Worm (Caenorhabditis elegans) whole organism, young adult: ENCODE results near the gene F45D11.11.
"Not testable (repeated sequence)": the region's sequence is repeated elsewhere in the genome, so short reads cannot be mapped to it uniquely, and the experiment has no call there.

Source experiments
- C17E4.6 ChIP-seq: fragments of 200-800 bp; sonication (Bioruptor generic); IDR thresholded peaks from 2 replicates; pipeline ENCODE4 v1.3.6; 2022; ENCODE audit warnings: missing genetic modification reagents, missing genetic modification characterization, missing compliant biosample characterization
- F37B4.10 ChIP-seq: fragments of 200-800 bp; sonication (Bioruptor generic); IDR thresholded peaks from 2 replicates; pipeline ENCODE4 v1.3.6; 2022; ENCODE audit warnings: missing genetic modification characterization, missing compliant biosample characterization
- F52B5.7 ChIP-seq: sonication (generic microtip); optimal IDR thresholded peaks from 2 replicates; lab custom pipeline; 2016; ENCODE audit warnings: mild to moderate bottlenecking, missing genetic modification characterization, missing compliant biosample characterization
- K11D2.4 ChIP-seq: fragments of 200-800 bp; sonication (Bioruptor generic); IDR thresholded peaks from 2 replicates; pipeline ENCODE4 v1.3.6; 2022; ENCODE audit warnings: missing genetic modification reagents, missing genetic modification characterization, missing compliant biosample characterization
- K12H6.12 ChIP-seq: fragments of 200-800 bp; sonication (Bioruptor generic); optimal IDR thresholded peaks from 2 replicates; lab custom pipeline; 2018; ENCODE audit warnings: mild to moderate bottlenecking, missing genetic modification characterization, missing compliant biosample characterization
- Y53G8AR.9 ChIP-seq: fragments of 200-800 bp; sonication (Bioruptor generic); conservative IDR thresholded peaks from 2 replicates; pipeline ENCODE4 v1.3.6; 2022; ENCODE audit warnings: missing genetic modification reagents, missing genetic modification characterization, missing compliant biosample characterization
- Y67H2A.10 ChIP-seq: fragments of 200-800 bp; sonication (Bioruptor generic); conservative IDR thresholded peaks from 2 replicates; pipeline ENCODE4 v1.3.6; 2022; ENCODE audit warnings: missing genetic modification reagents, missing genetic modification characterization, missing compliant biosample characterization
- Y79H2A.3 ChIP-seq: fragments of 200-800 bp; sonication (Bioruptor generic); conservative IDR thresholded peaks from 2 replicates; pipeline ENCODE4 v1.3.6; 2022; ENCODE audit warnings: missing genetic modification reagents, missing genetic modification characterization, missing compliant biosample characterization
- ZK185.1 ChIP-seq: sonication (generic microtip); optimal IDR thresholded peaks from 2 replicates; lab custom pipeline; 2016; ENCODE audit warnings: mild to moderate bottlenecking, missing genetic modification characterization, missing compliant biosample characterization; ENCODE audit not compliant: poor library complexity, severe bottlenecking
- aptf-3 ChIP-seq: fragments of 200-800 bp; sonication (Bioruptor generic); IDR thresholded peaks from 2 replicates; pipeline ENCODE4 v1.3.6; 2022; ENCODE audit warnings: missing genetic modification characterization, missing compliant biosample characterization
- athp-1 ChIP-seq: sonication (generic microtip); optimal IDR thresholded peaks from 2 replicates; lab custom pipeline; 2017; ENCODE audit warnings: mild to moderate bottlenecking, missing genetic modification characterization, missing compliant biosample characterization
- ceh-100 ChIP-seq: fragments of 200-800 bp; sonication (Bioruptor generic); IDR thresholded peaks from 2 replicates; pipeline ENCODE4 v1.3.6; 2022; ENCODE audit warnings: missing genetic modification reagents, missing genetic modification characterization, missing compliant biosample characterization
- ceh-27 ChIP-seq: fragments of 200-800 bp; sonication (Bioruptor generic); optimal IDR thresholded peaks from 2 replicates; lab custom pipeline; 2018; ENCODE audit warnings: mild to moderate bottlenecking, missing genetic modification characterization, moderate library complexity, missing compliant biosample characterization
- ceh-40 ChIP-seq: fragments of 200-800 bp; sonication (Bioruptor generic); IDR thresholded peaks from 2 replicates; pipeline ENCODE4 v1.3.6; 2022; ENCODE audit warnings: missing genetic modification characterization, missing compliant biosample characterization
- dpff-1 ChIP-seq: sonication (generic microtip); optimal IDR thresholded peaks from 2 replicates; lab custom pipeline; 2017; ENCODE audit warnings: mild to moderate bottlenecking, missing genetic modification characterization, missing compliant biosample characterization
- dpl-1 ChIP-seq: fragments of 150-350 bp; optimal IDR thresholded peaks from 2 replicates; lab custom pipeline; 2014; ENCODE audit warnings: missing biosample characterization, missing genetic modification reagents, missing genetic modification characterization
- egl-44 ChIP-seq: fragments of 200-800 bp; sonication (Bioruptor generic); IDR thresholded peaks from 2 replicates; pipeline ENCODE4 v1.3.6; 2022; ENCODE audit warnings: missing genetic modification reagents, missing genetic modification characterization, missing compliant biosample characterization
- ets-4 ChIP-seq: fragments of 200-800 bp; sonication (Bioruptor generic); optimal IDR thresholded peaks from 2 replicates; lab custom pipeline; 2018; ENCODE audit warnings: mild to moderate bottlenecking, missing genetic modification characterization, missing compliant biosample characterization
- gei-17 ChIP-seq: fragments of 200-800 bp; sonication (Bioruptor generic); optimal IDR thresholded peaks from 2 replicates; lab custom pipeline; 2018; ENCODE audit warnings: mild to moderate bottlenecking, missing genetic modification characterization, missing compliant biosample characterization
- hlh-12 ChIP-seq: sonication (generic microtip); optimal IDR thresholded peaks from 2 replicates; lab custom pipeline; 2016; ENCODE audit warnings: missing genetic modification characterization, missing compliant biosample characterization
- hrde-1 ChIP-seq: sonication (generic microtip); optimal IDR thresholded peaks from 2 replicates; lab custom pipeline; 2016; ENCODE audit warnings: missing genetic modification characterization, mild to moderate bottlenecking, missing compliant biosample characterization, moderate library complexity, missing genotype, missing genetic modification reagents, borderline replicate concordance
- lag-1 ChIP-seq: fragments of 200-800 bp; sonication (Bioruptor generic); IDR thresholded peaks from 2 replicates; pipeline ENCODE4 v1.3.6; 2022; ENCODE audit warnings: missing genetic modification reagents, missing genetic modification characterization, missing compliant biosample characterization
- lin-26 ChIP-seq: fragments of 200-800 bp; sonication (Bioruptor generic); IDR thresholded peaks from 2 replicates; pipeline ENCODE4 v1.3.6; 2022; ENCODE audit warnings: missing genetic modification reagents, missing genetic modification characterization, missing compliant biosample characterization
- lin-35 ChIP-seq, 3 experiments: fragments of 150-350 bp in 2 of 3; sonication (generic microtip) in 1 of 3; optimal IDR thresholded peaks; 2 replicates each; lab custom pipeline; 2014 to 2018; ENCODE audit warnings: missing biosample characterization in 3 of 3, missing genetic modification characterization in 3 of 3, missing genetic modification reagents in 3 of 3
- lsl-1 ChIP-seq: fragments of 200-800 bp; sonication (Bioruptor generic); optimal IDR thresholded peaks from 2 replicates; lab custom pipeline; 2018; ENCODE audit warnings: mild to moderate bottlenecking, missing genetic modification characterization, moderate library complexity, missing compliant biosample characterization
- madf-10 ChIP-seq: sonication (generic microtip); optimal IDR thresholded peaks from 2 replicates; lab custom pipeline; 2016; ENCODE audit warnings: mild to moderate bottlenecking, missing genetic modification characterization, missing compliant biosample characterization
- madf-8 ChIP-seq: fragments of 200-800 bp; sonication (Bioruptor generic); conservative IDR thresholded peaks from 2 replicates; pipeline ENCODE4 v1.3.6; 2022; ENCODE audit warnings: missing genetic modification reagents, missing genetic modification characterization, missing compliant biosample characterization
- mes-4 ChIP-seq: sonication (generic microtip); optimal IDR thresholded peaks from 2 replicates; lab custom pipeline; 2016; ENCODE audit warnings: missing genotype, missing genetic modification characterization, missing compliant biosample characterization
- mxl-1 ChIP-seq: sonication (generic microtip); optimal IDR thresholded peaks from 2 replicates; lab custom pipeline; 2016; ENCODE audit warnings: missing genetic modification characterization, missing compliant biosample characterization
- nhr-179 ChIP-seq: sonication (generic microtip); optimal IDR thresholded peaks from 2 replicates; lab custom pipeline; 2016; ENCODE audit warnings: mild to moderate bottlenecking, missing genetic modification characterization, missing compliant biosample characterization
- nhr-80 ChIP-seq: sonication (generic microtip); optimal IDR thresholded peaks from 2 replicates; lab custom pipeline; 2016; ENCODE audit warnings: missing genetic modification characterization, missing compliant biosample characterization
- sdz-38 ChIP-seq: sonication (generic microtip); optimal IDR thresholded peaks from 2 replicates; lab custom pipeline; 2016; ENCODE audit warnings: missing genotype, missing genetic modification characterization, missing compliant biosample characterization
- snpc-1.3 ChIP-seq: sonication (generic microtip); optimal IDR thresholded peaks from 2 replicates; lab custom pipeline; 2017; ENCODE audit warnings: missing genetic modification characterization, mild to moderate bottlenecking, missing compliant biosample characterization, antibody characterized with exemption, moderate library complexity, missing genotype, missing genetic modification reagents; ENCODE audit not compliant: insufficient read depth

The F45D11.11 gene

ce11 chrII:1028602-1029001, 32.6 kb upstream of the F45D11.11 start, which contains the start of gene math-34:
math-34 (plus strand) TSS chrII:1028972.
- TF ChIP-seq Y67H2A.10 (no peak), nhr-80 (peak; percentile 58)

DNA sequence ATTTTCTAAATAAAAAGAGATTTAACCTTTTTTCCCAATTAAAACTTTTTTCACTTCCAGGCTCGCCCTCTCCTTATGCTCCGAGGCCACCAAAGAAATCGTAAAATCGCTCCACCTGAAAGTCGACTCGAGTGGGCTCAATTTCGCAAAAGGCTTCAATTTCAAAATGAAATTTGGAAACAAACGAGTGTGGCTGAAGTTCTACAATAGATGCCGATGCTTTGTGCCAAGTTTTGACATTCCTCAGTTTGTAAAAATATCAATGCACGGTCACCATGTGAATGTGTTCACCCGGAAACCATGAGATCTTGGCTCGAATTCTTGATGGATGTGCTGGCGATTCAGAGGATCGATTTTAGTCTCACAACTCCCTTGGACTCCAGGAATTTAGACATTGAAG, 30.7 kb upstream of the F45D11.11 start, which contains the start of gene M01D1.12:
Gene M01D1.12, plus strand, starts transcription at position 301 of the 400 bp plus-strand sequence.
- TF ChIP-seq ceh-100 (GFP tag; lab: Robert Waterston, UW) (no peak), Y53G8AR.9 (GFP tag; lab: Robert Waterston, UW) (no peak), F52B5.7 (tag; lab: Kevin White, UChicago) (no peak), sdz-38 (no peak), mxl-1 (tag; lab: Kevin White, UChicago) (no peak), snpc-1.3 (tag; lab: Kevin White, UChicago) (no peak), madf-8 (GFP tag; lab: Robert Waterston, UW) (no peak)

ce11 chrII:1024684-1025083, 28.7 kb upstream of the F45D11.11 start, which contains the start of gene btb-11:
btb-11 (minus strand) TSS chrII:1024784.
- not testable (repeated sequence) for TF ChIP-seq hlh-12; lsl-1 (GFP tag; lab: Kevin White, UChicago); ceh-27

- TF ChIP-seq gei-17 (GFP tag; lab: Kevin White, UChicago); egl-44 (GFP tag; lab: Robert Waterston, UW); C17E4.6 (GFP tag; lab: Robert Waterston, UW): not testable (repeated sequence)
These were observed 10.4 kb upstream of the F45D11.11 start, which contains the start of gene F45D11.14 for ce11 chrII:1006375-1006774. F45D11.14 (minus strand) TSS chrII:1006475.

DNA sequence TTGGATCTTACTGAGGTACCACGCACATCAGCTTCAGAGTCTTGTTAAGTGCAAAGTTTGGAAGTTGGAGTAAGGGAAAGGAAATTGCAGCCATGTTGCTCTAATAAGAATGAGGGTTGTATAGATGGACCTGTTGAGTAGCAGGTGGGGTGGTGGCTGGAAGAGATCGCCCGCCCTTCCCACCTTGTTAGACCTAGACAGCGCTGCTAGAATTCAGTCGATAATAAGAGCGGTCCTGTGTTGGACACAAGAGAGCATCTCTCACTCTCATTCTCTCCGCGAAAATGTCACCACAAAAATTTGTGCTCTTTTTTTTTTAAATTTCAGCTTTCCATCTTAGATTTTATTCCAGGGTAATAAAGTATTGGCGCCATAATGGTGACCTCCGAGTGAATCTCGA, 5.3 kb upstream of the F45D11.11 start, which contains the start of the genes fbxb-30 and F45D11.5:
Gene fbxb-30, minus strand, starts transcription at position 101 of the 400 bp plus-strand sequence.
Gene F45D11.5, plus strand, starts transcription at position 352 of the 400 bp plus-strand sequence.
- TF ChIP-seq nhr-179 (tag; lab: Kevin White, UChicago), result no peak
- TF ChIP-seq dpl-1 (GFP tag; lab: Kevin White, UChicago), result no peak
- TF ChIP-seq K12H6.12 (tag; lab: Kevin White, UChicago), result no peak
- no peak for TF ChIP-seq madf-10 (tag; lab: Kevin White, UChicago)
- TF ChIP-seq lag-1, result no peak
- no peak for TF ChIP-seq K11D2.4 (GFP tag; lab: Robert Waterston, UW)
- TF ChIP-seq mes-4 (tag; lab: Kevin White, UChicago), result no peak
- no peak for TF ChIP-seq ceh-40 (GFP tag; lab: Robert Waterston, UW)
- TF ChIP-seq hrde-1, result no peak
- TF ChIP-seq lin-26 (GFP tag; lab: Robert Waterston, UW), result no peak
- no peak for TF ChIP-seq madf-8 (GFP tag; lab: Robert Waterston, UW)
- TF ChIP-seq lsl-1 (GFP tag; lab: Kevin White, UChicago), result no peak
- TF ChIP-seq ets-4 (GFP tag; lab: Kevin White, UChicago), result no peak
- TF ChIP-seq dpff-1, result no peak
- TF ChIP-seq F37B4.10, result no peak
- no peak for TF ChIP-seq lin-35 (GFP tag; optimal IDR thresholded peaks at IDR 0.05; lab: Kevin White, UChicago)
- no peak for TF ChIP-seq Y79H2A.3 (GFP tag; lab: Robert Waterston, UW)
- no peak for TF ChIP-seq athp-1 (tag; lab: Kevin White, UChicago)
- no peak for TF ChIP-seq aptf-3 (GFP tag; lab: Robert Waterston, UW)
- TF ChIP-seq ZK185.1, result no peak
